Worm (Caenorhabditis elegans): Measurements from ENCODE around the gene ZK180.6.

ce11 chrIV:4486738-4487137, 38.1 kb downstream of the ZK180.6 start, which contains the start of gene trx-3:
- TF ChIP-seq ceh-90 (tag; optimal IDR thresholded peaks at IDR 0.05) (no peak), nhr-47 (tag; optimal IDR thresholded peaks at IDR 0.05) (no peak), sup-37 (GFP tag; optimal IDR thresholded peaks at IDR 0.05) (no peak), ceh-8 (GFP tag; optimal IDR thresholded peaks at IDR 0.05) (no peak), nhr-12 (tag; optimal IDR thresholded peaks at IDR 0.05) (no peak), egl-27 (tag; optimal IDR thresholded peaks at IDR 0.05) (no peak), swsn-7 (tag; optimal IDR thresholded peaks at IDR 0.05) (no peak), elt-3 (tag; optimal IDR thresholded peaks at IDR 0.05) (no peak)

Data from whole organism, L1 larva.